Worm (Caenorhabditis elegans) whole organism, L4 larva: ENCODE data around the gene nstp-9.

Experiments used
- F26F4.8 ChIP-seq: fragments of 200-800 bp; sonication (Bioruptor generic); conservative IDR thresholded peaks from 2 replicates; pipeline ENCODE4 v1.3.6; 2022; ENCODE audit warnings: missing genetic modification characterization, missing compliant biosample characterization
- R02D3.7 ChIP-seq: fragments of 150-350 bp; sonication (generic microtip); optimal IDR thresholded peaks from 3 replicates; lab custom pipeline; 2014; ENCODE audit warnings: missing biosample characterization, missing genetic modification characterization
- Y5F2A.4 ChIP-seq: fragments of 200-800 bp; sonication (Bioruptor generic); optimal IDR thresholded peaks from 2 replicates; lab custom pipeline; 2018; ENCODE audit warnings: mild to moderate bottlenecking, missing genetic modification characterization, missing compliant biosample characterization
- aha-1 ChIP-seq: fragments of 150-350 bp; peaks from one replicate; lab custom pipeline; 2014; ENCODE audit warnings: missing biosample characterization, missing genetic modification characterization
- aly-2 ChIP-seq: sonication (generic microtip); optimal IDR thresholded peaks from 2 replicates; lab custom pipeline; 2018; ENCODE audit warnings: missing biosample characterization, missing genetic modification characterization
- arid-1 ChIP-seq: fragments of 200-800 bp; sonication (Bioruptor generic); conservative IDR thresholded peaks from 2 replicates; pipeline ENCODE4 v1.3.6; 2022; ENCODE audit warnings: missing genetic modification reagents, missing genetic modification characterization, missing compliant biosample characterization
- attf-4 ChIP-seq: sonication (generic microtip); optimal IDR thresholded peaks from 3 replicates; lab custom pipeline; 2017; ENCODE audit warnings: missing biosample characterization, missing genetic modification characterization
- ceh-32 ChIP-seq: sonication (generic microtip); optimal IDR thresholded peaks from 2 replicates; lab custom pipeline; 2016; ENCODE audit warnings: mild to moderate bottlenecking, missing genetic modification characterization, missing compliant biosample characterization; ENCODE audit not compliant: poor library complexity
- ceh-44 ChIP-seq: fragments of 200-800 bp; sonication (Bioruptor generic); IDR thresholded peaks from 2 replicates; pipeline ENCODE4 v1.3.6; 2022; ENCODE audit warnings: missing genetic modification reagents, missing genetic modification characterization, missing compliant biosample characterization
- ceh-62 ChIP-seq: sonication (generic microtip); optimal IDR thresholded peaks from 2 replicates; lab custom pipeline; 2017; ENCODE audit warnings: missing biosample characterization, missing genetic modification characterization
- ceh-82 ChIP-seq: sonication (generic microtip); optimal IDR thresholded peaks from 2 replicates; lab custom pipeline; 2017; ENCODE audit warnings: missing biosample characterization, missing genetic modification characterization
- cey-2 ChIP-seq: sonication (generic microtip); optimal IDR thresholded peaks from 3 replicates; lab custom pipeline; 2017; ENCODE audit warnings: missing genetic modification characterization, mild to moderate bottlenecking, missing compliant biosample characterization, antibody characterized with exemption, borderline replicate concordance; ENCODE audit not compliant: insufficient read depth
- ctbp-1 ChIP-seq: fragments of 200-800 bp; sonication (Bioruptor generic); IDR thresholded peaks from 2 replicates; pipeline ENCODE4 v1.3.6; 2022; ENCODE audit warnings: missing genetic modification reagents, missing genetic modification characterization, missing compliant biosample characterization
- daf-12 ChIP-seq: fragments of 150-350 bp; optimal IDR thresholded peaks from 2 replicates; lab custom pipeline; 2014; ENCODE audit warnings: missing biosample characterization, missing genetic modification reagents, missing genetic modification characterization
- daf-16 ChIP-seq, 3 experiments: sonication (generic microtip); optimal IDR thresholded peaks; 2 replicates each; lab custom pipeline; 2016 to 2017; ENCODE audit warnings: missing genetic modification characterization in 3 of 3, missing genetic modification reagents in 3 of 3, mild to moderate bottlenecking in 2 of 3, missing compliant biosample characterization in 2 of 3, missing biosample characterization in 1 of 3, moderate library complexity in 1 of 3
- dmd-6 ChIP-seq: fragments of 200-800 bp; sonication (Bioruptor generic); IDR thresholded peaks from 2 replicates; pipeline ENCODE4 v1.3.6; 2022; ENCODE audit warnings: missing genetic modification reagents, missing genetic modification characterization, missing compliant biosample characterization
- dmd-8 ChIP-seq: fragments of 200-800 bp; sonication (Bioruptor generic); IDR thresholded peaks from 2 replicates; pipeline ENCODE4 v1.3.6; 2022; ENCODE audit warnings: missing genetic modification characterization, missing compliant biosample characterization
- dve-1 ChIP-seq: sonication (generic microtip); optimal IDR thresholded peaks from 2 replicates; lab custom pipeline; 2017; ENCODE audit warnings: antibody characterized with exemption, mild to moderate bottlenecking, missing genetic modification characterization, missing compliant biosample characterization; ENCODE audit not compliant: insufficient read depth
- hlh-30 ChIP-seq: sonication (generic microtip); optimal IDR thresholded peaks from 2 replicates; lab custom pipeline; 2017; ENCODE audit warnings: antibody characterized with exemption, mild to moderate bottlenecking, missing genetic modification characterization, missing compliant biosample characterization; ENCODE audit not compliant: insufficient read depth
- lin-13 ChIP-seq: fragments of 150-350 bp; optimal IDR thresholded peaks from 2 replicates; lab custom pipeline; 2014; ENCODE audit warnings: missing biosample characterization, missing genetic modification reagents, missing genetic modification characterization
- nhr-10 ChIP-seq: fragments of 150-350 bp; optimal IDR thresholded peaks from 2 replicates; lab custom pipeline; 2014; ENCODE audit warnings: missing biosample characterization, missing genetic modification characterization
- nhr-102 ChIP-seq: sonication (generic microtip); optimal IDR thresholded peaks from 2 replicates; lab custom pipeline; 2016; ENCODE audit warnings: mild to moderate bottlenecking, missing genetic modification characterization, moderate library complexity, missing compliant biosample characterization
- nhr-48 ChIP-seq: sonication (generic microtip); optimal IDR thresholded peaks from 2 replicates; lab custom pipeline; 2016; ENCODE audit warnings: mild to moderate bottlenecking, missing genetic modification characterization, missing compliant biosample characterization
- nhr-77 ChIP-seq: fragments of 150-350 bp; optimal IDR thresholded peaks from 2 replicates; lab custom pipeline; 2014; ENCODE audit warnings: missing biosample characterization, missing genetic modification characterization
- php-3 ChIP-seq: fragments of 200-800 bp; sonication (Bioruptor generic); IDR thresholded peaks from 2 replicates; pipeline ENCODE4 v1.3.6; 2022; ENCODE audit warnings: missing genetic modification reagents, missing genetic modification characterization, missing compliant biosample characterization
- rbr-2 ChIP-seq: sonication (generic microtip); optimal IDR thresholded peaks from 2 replicates; lab custom pipeline; 2016; ENCODE audit warnings: missing genotype, missing genetic modification characterization, missing compliant biosample characterization
- snpc-1.2 ChIP-seq: fragments of 200-800 bp; sonication (Bioruptor generic); IDR thresholded peaks from 2 replicates; pipeline ENCODE4 v1.3.6; 2022; ENCODE audit warnings: missing genetic modification reagents, missing genetic modification characterization, missing compliant biosample characterization
- snpc-4 ChIP-seq: fragments of 150-350 bp; optimal IDR thresholded peaks from 2 replicates; lab custom pipeline; 2014; ENCODE audit warnings: missing biosample characterization, missing genetic modification characterization
- spr-3 ChIP-seq: fragments of 200-800 bp; sonication (Bioruptor generic); optimal IDR thresholded peaks from 2 replicates; lab custom pipeline; 2018; ENCODE audit warnings: mild to moderate bottlenecking, missing genetic modification characterization, missing compliant biosample characterization
- unc-62 ChIP-seq, 3 experiments: fragments of 150-350 bp in 1 of 3; sonication (generic microtip); optimal IDR thresholded peaks in 2 of 3; peaks in 1 of 3; 1 replicate in 1 of 3; 2 replicates in 2 of 3; lab custom pipeline; 2014 to 2017; ENCODE audit warnings: missing biosample characterization in 3 of 3, missing genetic modification characterization in 3 of 3, missing genetic modification reagents in 3 of 3, missing genotype in 1 of 3
- vab-7 ChIP-seq: fragments of 200-800 bp; sonication (Bioruptor generic); IDR thresholded peaks from 2 replicates; pipeline ENCODE4 v1.3.6; 2022; ENCODE audit warnings: missing genetic modification reagents, missing genetic modification characterization, missing compliant biosample characterization
- zfp-2 ChIP-seq: sonication (generic microtip); optimal IDR thresholded peaks from 2 replicates; lab custom pipeline; 2016; ENCODE audit warnings: mild to moderate bottlenecking, missing genetic modification characterization, missing compliant biosample characterization

nstp-9 gene

DNA sequence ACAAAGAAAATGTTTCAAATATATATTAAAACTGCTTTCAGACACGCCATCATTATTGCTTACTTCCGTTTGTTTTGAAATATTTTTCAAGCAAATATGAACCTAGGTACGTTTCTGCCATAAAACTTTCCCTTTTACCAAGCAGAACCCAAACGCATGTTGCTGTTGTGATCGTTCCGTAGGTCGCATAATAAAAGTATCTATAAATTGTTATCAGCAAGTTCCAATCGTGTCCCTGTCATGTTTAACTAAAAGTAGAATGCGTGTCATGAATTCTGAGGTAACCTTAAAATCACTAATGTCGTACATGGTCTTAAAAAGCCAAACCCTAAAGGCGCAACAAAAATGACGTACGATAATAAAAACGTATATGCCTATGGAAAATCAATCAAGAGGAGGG is 32.4 kb upstream of the nstp-9 start:
- no peak for TF ChIP-seq Y5F2A.4
- TF ChIP-seq daf-16 (GFP tag; optimal IDR thresholded peaks at IDR 0.05; lab: Kevin White, UChicago), result no peak
- TF ChIP-seq daf-16 (tag; optimal IDR thresholded peaks at IDR 0.05; lab: Kevin White, UChicago), result peak; percentile 66
- TF ChIP-seq php-3 (GFP tag; lab: Robert Waterston, UW), result peak; percentile 88
- no peak for TF ChIP-seq ceh-32
- TF ChIP-seq aha-1 (tag; lab: Kevin White, UChicago), result no peak
- TF ChIP-seq attf-4 (tag; lab: Kevin White, UChicago), result no peak
- TF ChIP-seq rbr-2, result no peak
- TF ChIP-seq dmd-6 (GFP tag; lab: Robert Waterston, UW), result 0 out of 2 replicates have a peak, but pooled peaks have one; percentile 15
- TF ChIP-seq dve-1 (tag; lab: Kevin White, UChicago), result peak; percentile 39
- TF ChIP-seq nhr-48 (tag; lab: Kevin White, UChicago), result peak; percentile 39
- no peak for TF ChIP-seq nhr-77 (tag; lab: Kevin White, UChicago)
- no peak for TF ChIP-seq F26F4.8
- no peak for TF ChIP-seq aly-2 (tag; lab: Kevin White, UChicago)
- no peak for TF ChIP-seq nhr-102
- TF ChIP-seq dmd-8, result no peak

DNA sequence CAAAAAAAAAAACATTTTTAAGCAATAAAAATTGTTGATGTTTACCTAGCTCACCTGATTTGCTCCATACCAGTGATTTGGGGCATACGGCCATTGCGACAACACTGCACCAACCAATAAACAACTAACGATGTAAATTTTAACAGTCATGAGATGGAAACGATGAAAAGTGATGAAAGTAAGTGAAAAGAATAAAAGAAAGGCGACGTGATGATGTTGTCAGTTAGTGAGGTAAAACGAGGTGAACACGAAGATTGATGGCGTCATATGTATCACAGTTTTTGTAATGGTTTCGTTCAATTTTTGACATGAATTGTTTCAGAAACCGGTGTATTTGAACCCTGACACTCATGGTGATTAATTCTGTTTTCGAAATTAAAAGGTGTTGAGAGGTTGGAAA is 31.7 kb upstream of the nstp-9 start, which contains the start of gene K09C8.7:
Gene K09C8.7, minus strand, starts transcription at position 226 of the 400 bp plus-strand sequence.
- no peak for TF ChIP-seq snpc-1.2
- TF ChIP-seq cey-2, result no peak
- no peak for TF ChIP-seq ceh-44 (GFP tag; lab: Robert Waterston, UW)
- no peak for TF ChIP-seq spr-3 (GFP tag; lab: Kevin White, UChicago)
- TF ChIP-seq ceh-82 (tag; lab: Kevin White, UChicago), result no peak
- no peak for TF ChIP-seq F26F4.8
- TF ChIP-seq R02D3.7 (tag; lab: Kevin White, UChicago), result no peak
- TF ChIP-seq lin-13 (GFP tag; lab: Kevin White, UChicago), result no peak
- no peak for TF ChIP-seq daf-16 (GFP tag; optimal IDR thresholded peaks at IDR 0.05; lab: Kevin White, UChicago)
- TF ChIP-seq daf-16 (tag; optimal IDR thresholded peaks at IDR 0.05; lab: Kevin White, UChicago), result peak; percentile 86
- no peak for TF ChIP-seq daf-12 (tag; lab: Kevin White, UChicago)
- no peak for TF ChIP-seq aly-2 (tag; lab: Kevin White, UChicago)
- TF ChIP-seq hlh-30 (tag; lab: Kevin White, UChicago), result peak; percentile 13
- no peak for TF ChIP-seq php-3 (GFP tag; lab: Robert Waterston, UW)
- no peak for TF ChIP-seq snpc-4 (tag; lab: Kevin White, UChicago)
- peak in 1 of 2 experiments; percentile 74 for TF ChIP-seq unc-62 (GFP tag; optimal IDR thresholded peaks at IDR 0.05 in 1 of 2; lab: Kevin White, UChicago)
- TF ChIP-seq unc-62 (tag; optimal IDR thresholded peaks at IDR 0.05; lab: Kevin White, UChicago), result no peak
- no peak for TF ChIP-seq ceh-62
- TF ChIP-seq, all 104 proteins: peak for 3

DNA sequence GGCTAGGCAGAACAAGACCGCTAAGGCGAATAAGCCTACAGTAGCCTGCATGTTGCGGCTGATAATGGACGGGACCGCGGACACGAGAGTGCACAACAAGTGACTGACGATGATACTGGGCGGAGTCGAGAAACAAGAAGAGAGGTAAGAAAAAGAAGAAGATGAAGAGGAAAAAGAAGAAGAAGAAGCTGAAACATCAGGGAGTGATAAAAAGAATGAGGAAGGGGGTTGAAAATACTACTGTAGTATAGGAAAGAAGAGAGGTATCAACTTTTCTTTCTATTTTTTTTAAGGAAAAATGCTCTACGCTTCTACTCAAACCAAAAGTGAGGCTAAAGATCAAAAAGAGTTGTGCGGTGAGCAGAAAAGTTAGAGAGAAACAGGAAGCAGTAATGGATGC is 29.3 kb upstream of the nstp-9 start, which contains the start of gene T21B6.3:
Gene T21B6.3, minus strand, starts transcription at position 101 of the 400 bp plus-strand sequence.
- TF ChIP-seq ceh-32 (no peak), vab-7 (no peak), ctbp-1 (GFP tag; lab: Robert Waterston, UW) (no peak)

DNA sequence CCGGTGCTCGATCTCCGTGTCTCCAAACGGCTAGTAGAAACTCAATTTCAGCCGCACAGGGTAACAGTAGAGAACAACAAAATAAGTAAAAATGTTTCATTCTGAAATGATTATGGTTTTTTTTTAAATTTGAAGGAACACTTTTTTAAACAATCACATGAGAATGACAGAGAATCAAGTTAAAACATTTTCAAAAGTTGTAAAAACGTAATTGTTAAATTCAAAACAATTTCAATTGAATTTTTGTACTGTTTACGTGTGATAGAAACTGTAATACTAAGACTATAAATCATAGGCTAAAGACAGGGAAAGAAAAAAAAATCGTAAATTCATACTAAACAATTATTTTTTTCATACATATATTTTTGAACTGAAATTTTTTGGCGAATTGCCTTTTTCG is 21.7 kb upstream of the nstp-9 start, which contains the start of gene pho-7:
Gene pho-7, minus strand, starts transcription at position 101 of the 400 bp plus-strand sequence.
- TF ChIP-seq zfp-2 (tag; lab: Kevin White, UChicago) (no peak), nhr-10 (no peak), aha-1 (tag; lab: Kevin White, UChicago) (peak; percentile 84), ceh-32 (no peak)

DNA sequence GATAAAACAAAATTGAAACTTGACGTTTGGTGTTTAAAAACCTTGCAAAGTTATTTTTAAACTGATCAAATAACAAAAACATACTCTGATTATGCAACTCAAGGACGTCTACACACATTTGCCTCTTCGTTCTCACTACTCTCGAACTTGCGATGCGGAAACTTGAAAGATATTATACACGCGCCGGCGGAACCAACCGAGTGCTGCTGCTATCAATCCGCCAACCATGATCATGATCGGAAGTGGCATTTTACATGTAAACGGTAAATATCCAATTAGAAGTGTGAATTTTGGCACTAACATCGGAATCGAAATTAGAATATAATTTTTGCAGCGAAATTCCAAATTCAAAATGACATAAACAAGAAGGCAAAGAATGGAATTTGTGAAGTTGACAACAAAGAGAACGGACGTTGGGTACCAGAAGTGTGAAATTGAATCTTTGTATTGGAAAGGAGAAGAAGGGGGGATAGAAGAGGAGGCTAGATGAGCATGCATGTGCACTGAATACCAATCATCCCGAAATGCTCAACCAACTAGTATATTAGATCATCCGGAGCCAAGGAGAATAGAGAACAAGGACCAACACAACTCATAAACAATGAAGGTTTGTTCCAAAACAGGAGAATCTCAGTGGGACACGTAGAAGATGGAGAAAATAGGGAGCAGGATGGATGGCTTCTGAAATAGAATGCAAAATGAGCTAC is 13.9 kb upstream of the nstp-9 start:
- TF ChIP-seq nhr-10 (no peak), arid-1 (no peak)
- TF ChIP-seq, all 104 proteins: peak for 0
